Fruit fly (Drosophila melanogaster) whole organism, prepupa: ENCODE data around the gene Gyc88E.

ENCODE experiments used
- Blimp-1 ChIP-seq: fragments of 200-800 bp; sonication (Bioruptor generic); optimal IDR thresholded peaks from 3 replicates; lab custom pipeline; 2017; ENCODE audit warnings: missing biosample characterization, missing genetic modification characterization, mild to moderate bottlenecking, moderate library complexity, missing genetic modification reagents
- CG10631 ChIP-seq: fragments of 200-800 bp; sonication (Bioruptor generic); optimal IDR thresholded peaks from 2 replicates; lab custom pipeline; 2016; ENCODE audit warnings: missing biosample characterization, missing genetic modification characterization
- CG10669 ChIP-seq: fragments of 200-800 bp; sonication (Bioruptor generic); optimal IDR thresholded peaks from 3 replicates; lab custom pipeline; 2018; ENCODE audit warnings: missing biosample characterization, mild to moderate bottlenecking, missing genetic modification characterization, moderate library complexity
- CG11762 ChIP-seq: fragments of 200-800 bp; sonication (Bioruptor generic); optimal IDR thresholded peaks from 3 replicates; lab custom pipeline; 2016; ENCODE audit warnings: missing biosample characterization, missing genetic modification characterization; ENCODE audit not compliant: insufficient read depth
- CG11902 ChIP-seq: fragments of 200-800 bp; sonication (Bioruptor generic); optimal IDR thresholded peaks from 3 replicates; lab custom pipeline; 2016; ENCODE audit warnings: missing biosample characterization, missing genetic modification characterization
- CG15336 ChIP-seq: fragments of 200-800 bp; sonication (Bioruptor generic); IDR thresholded peaks from 2 replicates; pipeline ENCODE4 v1.3.6; 2022; ENCODE audit warnings: missing biosample characterization, missing genetic modification characterization
- CG1621 ChIP-seq: fragments of 200-800 bp; sonication (Bioruptor generic); optimal IDR thresholded peaks from 3 replicates; lab custom pipeline; 2018; ENCODE audit warnings: missing biosample characterization, mild to moderate bottlenecking, missing genetic modification characterization
- CG16779 ChIP-seq: fragments of 200-800 bp; sonication (Bioruptor generic); optimal IDR thresholded peaks from 3 replicates; lab custom pipeline; 2017; ENCODE audit warnings: missing biosample characterization, mild to moderate bottlenecking, missing genetic modification characterization
- CG3032 ChIP-seq: fragments of 200-800 bp; optimal IDR thresholded peaks from 2 replicates; lab custom pipeline; 2019; ENCODE audit warnings: missing biosample characterization, mild to moderate bottlenecking, missing genetic modification characterization, moderate library complexity
- CG31627 ChIP-seq: fragments of 200-800 bp; sonication (Bioruptor generic); optimal IDR thresholded peaks from 3 replicates; lab custom pipeline; 2016; ENCODE audit warnings: missing biosample characterization, missing genetic modification characterization
- CG32006 ChIP-seq: fragments of 200-800 bp; sonication (Bioruptor generic); optimal IDR thresholded peaks from 3 replicates; lab custom pipeline; 2017; ENCODE audit warnings: missing biosample characterization, mild to moderate bottlenecking, missing genetic modification characterization
- CG4318 ChIP-seq: fragments of 200-800 bp; sonication (Bioruptor generic); optimal IDR thresholded peaks from 3 replicates; lab custom pipeline; 2017; ENCODE audit warnings: missing biosample characterization, mild to moderate bottlenecking, missing genetic modification characterization
- CG6163 ChIP-seq: fragments of 200-800 bp; sonication (Bioruptor generic); IDR thresholded peaks from 3 replicates; pipeline ENCODE4 v1.3.6; 2022; ENCODE audit warnings: missing biosample characterization, missing genetic modification characterization
- CG6276 ChIP-seq: fragments of 200-800 bp; sonication (Bioruptor generic); optimal IDR thresholded peaks from 2 replicates; lab custom pipeline; 2017; ENCODE audit warnings: missing biosample characterization, mild to moderate bottlenecking, missing genetic modification characterization
- CG6792 ChIP-seq: fragments of 200-800 bp; sonication (Bioruptor generic); optimal IDR thresholded peaks from 3 replicates; lab custom pipeline; 2016; ENCODE audit warnings: missing biosample characterization, missing genetic modification characterization
- CG6854 ChIP-seq: fragments of 200-800 bp; sonication (Bioruptor generic); optimal IDR thresholded peaks from 2 replicates; lab custom pipeline; 2017; ENCODE audit warnings: missing biosample characterization, mild to moderate bottlenecking, missing genetic modification characterization
- CG7368 ChIP-seq: fragments of 200-800 bp; sonication (Bioruptor generic); optimal IDR thresholded peaks from 3 replicates; lab custom pipeline; 2016; ENCODE audit warnings: missing biosample characterization, missing genetic modification characterization
- CG8319 ChIP-seq: fragments of 200-800 bp; sonication (Bioruptor generic); optimal IDR thresholded peaks from 3 replicates; lab custom pipeline; 2016; ENCODE audit warnings: missing biosample characterization, missing genetic modification characterization
- CG8632 ChIP-seq: fragments of 200-800 bp; sonication (Bioruptor generic); optimal IDR thresholded peaks from 3 replicates; lab custom pipeline; 2016; ENCODE audit warnings: missing biosample characterization, missing genetic modification characterization
- CG9139 ChIP-seq: fragments of 200-800 bp; sonication (Bioruptor generic); optimal IDR thresholded peaks from 3 replicates; lab custom pipeline; 2017; ENCODE audit warnings: missing biosample characterization, mild to moderate bottlenecking, missing genetic modification characterization
- Eip75B ChIP-seq: fragments of 200-800 bp; sonication (Bioruptor generic); optimal IDR thresholded peaks from 3 replicates; lab custom pipeline; 2016; ENCODE audit warnings: missing biosample characterization, missing genetic modification characterization
- Eip93F ChIP-seq: fragments of 200-800 bp; sonication (Bioruptor generic); optimal IDR thresholded peaks from 2 replicates; lab custom pipeline; 2016; ENCODE audit warnings: missing biosample characterization, mild to moderate bottlenecking, missing genetic modification characterization
- Ets21C ChIP-seq: fragments of 200-800 bp; sonication (Bioruptor generic); optimal IDR thresholded peaks from 3 replicates; lab custom pipeline; 2016; ENCODE audit warnings: missing biosample characterization, missing genetic modification characterization
- Ets96B ChIP-seq: fragments of 200-800 bp; optimal IDR thresholded peaks from 2 replicates; lab custom pipeline; 2019; ENCODE audit warnings: missing biosample characterization, mild to moderate bottlenecking, missing genetic modification characterization, moderate library complexity
- Gug ChIP-seq: fragments of 200-800 bp; sonication (Bioruptor generic); IDR thresholded peaks from 2 replicates; pipeline ENCODE4 v1.3.6; 2022; ENCODE audit warnings: missing biosample characterization, missing genetic modification characterization
- Hr38 ChIP-seq: sonication (Bioruptor generic); optimal IDR thresholded peaks from 2 replicates; lab custom pipeline; 2016; ENCODE audit warnings: missing biosample characterization, missing genetic modification characterization
- Hr39 ChIP-seq: fragments of 200-800 bp; sonication (Bioruptor generic); optimal IDR thresholded peaks from 2 replicates; lab custom pipeline; 2016; ENCODE audit warnings: missing biosample characterization, missing genetic modification characterization
- Hr4 ChIP-seq: fragments of 200-800 bp; sonication (Bioruptor generic); optimal IDR thresholded peaks from 3 replicates; lab custom pipeline; 2016; ENCODE audit warnings: missing biosample characterization, missing genetic modification characterization
- Lpt ChIP-seq: fragments of 200-800 bp; sonication (Bioruptor generic); optimal IDR thresholded peaks from 3 replicates; lab custom pipeline; 2016; ENCODE audit warnings: missing biosample characterization, missing genetic modification characterization
- Met ChIP-seq: fragments of 200-800 bp; sonication (Bioruptor generic); optimal IDR thresholded peaks from 3 replicates; lab custom pipeline; 2016; ENCODE audit warnings: missing biosample characterization, missing genetic modification characterization
- OdsH ChIP-seq: fragments of 200-800 bp; sonication (Bioruptor generic); optimal IDR thresholded peaks from 3 replicates; lab custom pipeline; 2016; ENCODE audit warnings: missing biosample characterization, missing genetic modification characterization
- Smox ChIP-seq: fragments of 200-800 bp; sonication (Bioruptor generic); optimal IDR thresholded peaks from 3 replicates; lab custom pipeline; 2016; ENCODE audit warnings: missing biosample characterization, missing genetic modification characterization
- Sox102F ChIP-seq: fragments of 200-800 bp; sonication (Bioruptor generic); optimal IDR thresholded peaks from 2 replicates; lab custom pipeline; 2016; ENCODE audit warnings: missing biosample characterization, mild to moderate bottlenecking, missing genetic modification characterization
- Sox14 ChIP-seq: fragments of 200-800 bp; sonication (Bioruptor generic); optimal IDR thresholded peaks from 3 replicates; lab custom pipeline; 2016; ENCODE audit warnings: missing biosample characterization, missing genetic modification characterization
- Sox15 ChIP-seq: fragments of 200-800 bp; sonication (Bioruptor generic); optimal IDR thresholded peaks from 3 replicates; lab custom pipeline; 2016; ENCODE audit warnings: missing biosample characterization, missing genetic modification characterization
- achi ChIP-seq: fragments of 200-800 bp; sonication (Bioruptor generic); optimal IDR thresholded peaks from 3 replicates; lab custom pipeline; 2016; ENCODE audit warnings: missing biosample characterization, missing genetic modification characterization
- acj6 ChIP-seq: fragments of 200-800 bp; sonication (Bioruptor generic); optimal IDR thresholded peaks from 3 replicates; lab custom pipeline; 2016; ENCODE audit warnings: missing biosample characterization, missing genetic modification characterization
- cyc ChIP-seq: fragments of 200-800 bp; sonication (Bioruptor generic); optimal IDR thresholded peaks from 3 replicates; lab custom pipeline; 2016; ENCODE audit warnings: missing biosample characterization, missing genetic modification characterization
- dac ChIP-seq: fragments of 200-800 bp; sonication (Bioruptor generic); optimal IDR thresholded peaks from 2 replicates; lab custom pipeline; 2017; ENCODE audit warnings: missing biosample characterization, mild to moderate bottlenecking, missing genetic modification characterization
- dsx ChIP-seq: fragments of 200-800 bp; optimal IDR thresholded peaks from 3 replicates; lab custom pipeline; 2019; ENCODE audit warnings: missing biosample characterization, mild to moderate bottlenecking, missing genetic modification characterization, moderate library complexity; ENCODE audit not compliant: poor library complexity, severe bottlenecking
- eg ChIP-seq: fragments of 200-800 bp; sonication (Bioruptor generic); IDR thresholded peaks from 3 replicates; pipeline ENCODE4 v1.3.6; 2022; ENCODE audit warnings: missing biosample characterization, missing genetic modification characterization
- esn ChIP-seq: fragments of 200-800 bp; sonication (Bioruptor generic); optimal IDR thresholded peaks from 2 replicates; lab custom pipeline; 2016; ENCODE audit warnings: missing biosample characterization, mild to moderate bottlenecking, missing genetic modification characterization, moderate library complexity
- fd59A ChIP-seq: fragments of 200-800 bp; sonication (Bioruptor generic); optimal IDR thresholded peaks from 2 replicates; lab custom pipeline; 2017; ENCODE audit warnings: missing biosample characterization, mild to moderate bottlenecking, missing genetic modification characterization, missing genetic modification reagents
- fd85E ChIP-seq: fragments of 200-800 bp; sonication (Bioruptor generic); optimal IDR thresholded peaks from 3 replicates; lab custom pipeline; 2016; ENCODE audit warnings: missing biosample characterization, missing genetic modification characterization
- fkh ChIP-seq: fragments of 200-800 bp; sonication (Bioruptor generic); optimal IDR thresholded peaks from 3 replicates; lab custom pipeline; 2017; ENCODE audit warnings: missing biosample characterization, mild to moderate bottlenecking, missing genetic modification characterization, moderate library complexity
- lz ChIP-seq: fragments of 200-800 bp; sonication (Bioruptor generic); optimal IDR thresholded peaks from 3 replicates; lab custom pipeline; 2016; ENCODE audit warnings: missing biosample characterization, missing genetic modification characterization
- net ChIP-seq: fragments of 200-800 bp; sonication (Bioruptor generic); optimal IDR thresholded peaks from 3 replicates; lab custom pipeline; 2016; ENCODE audit warnings: missing biosample characterization, missing genetic modification characterization
- pdm3 ChIP-seq: fragments of 200-800 bp; sonication (Bioruptor generic); optimal IDR thresholded peaks from 3 replicates; lab custom pipeline; 2016; ENCODE audit warnings: missing biosample characterization, missing genetic modification characterization
- salr ChIP-seq, 2 experiments: fragments of 200-800 bp; sonication (Bioruptor generic); optimal IDR thresholded peaks; 3 replicates each; lab custom pipeline; 2016 to 2018; ENCODE audit warnings: missing biosample characterization in 2 of 2, missing genetic modification characterization in 2 of 2, mild to moderate bottlenecking in 1 of 2
- spab ChIP-seq: fragments of 200-800 bp; sonication (Bioruptor generic); optimal IDR thresholded peaks from 2 replicates; lab custom pipeline; 2017; ENCODE audit warnings: missing biosample characterization, mild to moderate bottlenecking, missing genetic modification characterization, missing genetic modification reagents
- ss ChIP-seq, 2 experiments: fragments of 200-800 bp; sonication (Bioruptor generic); optimal IDR thresholded peaks; 2 replicates in 1 of 2; 3 replicates in 1 of 2; lab custom pipeline; 2017 to 2018; ENCODE audit warnings: mild to moderate bottlenecking in 2 of 2, missing biosample characterization in 2 of 2, missing genetic modification characterization in 2 of 2, moderate library complexity in 1 of 2
- svp ChIP-seq: fragments of 200-800 bp; sonication (Bioruptor generic); peaks from one replicate; lab custom pipeline; 2016; ENCODE audit warnings: missing biosample characterization, missing genetic modification characterization
- topi ChIP-seq: fragments of 200-800 bp; sonication (Bioruptor generic); optimal IDR thresholded peaks from 3 replicates; lab custom pipeline; 2016; ENCODE audit warnings: missing biosample characterization, missing genetic modification characterization

The Gyc88E gene

dm6 chr3R:15206273-15206672 lies 56.1 kb downstream of the Gyc88E start, which contains the start of gene Spn88Ea:
TSS of gene Spn88Ea (minus strand) at chr3R:15206447.
- TF ChIP-seq fd85E (GFP tag; lab: Kevin White, UChicago) (no peak), CG3032 (no peak), Hr38 (GFP tag; lab: Kevin White, UChicago) (no peak), Smox (GFP tag; lab: Kevin White, UChicago) (no peak), cyc (GFP tag; lab: Kevin White, UChicago) (no peak), pdm3 (GFP tag; lab: Kevin White, UChicago) (no peak), Hr39 (GFP tag; lab: Kevin White, UChicago) (no peak), achi (no peak), svp (GFP tag; lab: Kevin White, UChicago) (no peak), Eip75B (no peak), Sox15 (GFP tag; lab: Kevin White, UChicago) (no peak), fd59A (GFP tag; lab: Kevin White, UChicago) (no peak), CG10631 (no peak), net (GFP tag; lab: Kevin White, UChicago) (no peak), Ets96B (tag; lab: Kevin White, UChicago) (no peak), lz (GFP tag; lab: Kevin White, UChicago) (peak; percentile 1), CG6163 (GFP tag; lab: Robert Waterston, UW) (peak; percentile 37; the same call in 2 of the 3 replicates), CG15336 (GFP tag; lab: Robert Waterston, UW) (peak; percentile 35; the same call in 1 of the 2 replicates), CG6792 (GFP tag; lab: Kevin White, UChicago) (no peak), Lpt (no peak), CG8632 (GFP tag; lab: Kevin White, UChicago) (no peak), esn (no peak), CG1621 (tag; lab: Kevin White, UChicago) (peak; percentile 5), Sox14 (no peak), topi (GFP tag; lab: Kevin White, UChicago) (no peak), Ets21C (GFP tag; lab: Kevin White, UChicago) (no peak), CG16779 (tag; lab: Kevin White, UChicago) (no peak), Sox102F (GFP tag; lab: Kevin White, UChicago) (no peak), Blimp-1 (GFP tag; lab: Kevin White, UChicago) (no peak), CG7368 (GFP tag; lab: Kevin White, UChicago) (no peak), CG6276 (no peak), spab (GFP tag; lab: Kevin White, UChicago) (no peak), CG6854 (GFP tag; lab: Kevin White, UChicago) (no peak), ss (GFP tag; optimal IDR thresholded peaks at IDR 0.05; lab: Kevin White, UChicago) (no peak), Hr4 (GFP tag; lab: Kevin White, UChicago) (no peak), CG10669 (GFP tag; lab: Kevin White, UChicago) (no peak), eg (GFP tag; lab: Robert Waterston, UW) (peak; percentile 46; the same call in 1 of the 3 replicates), CG4318 (no peak), acj6 (GFP tag; lab: Kevin White, UChicago) (no peak), CG8319 (GFP tag; lab: Kevin White, UChicago) (no peak), salr (GFP tag; optimal IDR thresholded peaks at IDR 0.05; lab: Kevin White, UChicago) (no peak), dac (GFP tag; lab: Kevin White, UChicago) (no peak), Eip93F (GFP tag; lab: Kevin White, UChicago) (no peak), dsx (GFP tag; lab: Kevin White, UChicago) (peak; percentile 13), CG11762 (GFP tag; lab: Kevin White, UChicago) (no peak), Gug (GFP tag; lab: Robert Waterston, UW) (no peak), CG32006 (GFP tag; lab: Kevin White, UChicago) (no peak), OdsH (GFP tag; lab: Kevin White, UChicago) (no peak), Met (GFP tag; lab: Kevin White, UChicago) (no peak), fkh (GFP tag; lab: Kevin White, UChicago) (no peak), CG9139 (GFP tag; lab: Kevin White, UChicago) (no peak), CG31627 (no peak), CG11902 (no peak)
